Worm (Caenorhabditis elegans) whole organism, L3 larva: ENCODE data around the gene Y49F6C.7.

Experiments
- R02D3.7 ChIP-seq: fragments of 150-350 bp; optimal IDR thresholded peaks from 2 replicates; lab custom pipeline; 2014; ENCODE audit warnings: missing biosample characterization, missing genetic modification characterization
- aly-2 ChIP-seq: fragments of 150-350 bp; optimal IDR thresholded peaks from 2 replicates; lab custom pipeline; 2014; ENCODE audit warnings: missing biosample characterization, missing genetic modification characterization
- ama-1 ChIP-seq: fragments of 150-350 bp; optimal IDR thresholded peaks from 2 replicates; lab custom pipeline; 2018
- ceh-16 ChIP-seq: sonication (generic microtip); optimal IDR thresholded peaks from 2 replicates; lab custom pipeline; 2017; ENCODE audit warnings: missing biosample characterization, missing genetic modification characterization
- ceh-28 ChIP-seq: fragments of 150-350 bp; optimal IDR thresholded peaks from 2 replicates; lab custom pipeline; 2014; ENCODE audit warnings: missing biosample characterization, missing genetic modification reagents, missing genetic modification characterization
- ceh-82 ChIP-seq: fragments of 150-350 bp; optimal IDR thresholded peaks from 2 replicates; lab custom pipeline; 2014; ENCODE audit warnings: missing biosample characterization, missing genetic modification characterization
- ceh-9 ChIP-seq: sonication (generic microtip); optimal IDR thresholded peaks from 2 replicates; lab custom pipeline; 2018; ENCODE audit warnings: missing biosample characterization, missing genetic modification characterization
- daf-12 ChIP-seq: fragments of 150-350 bp; optimal IDR thresholded peaks from 2 replicates; lab custom pipeline; 2014; ENCODE audit warnings: missing biosample characterization, missing genetic modification reagents, missing genetic modification characterization
- egl-5 ChIP-seq: fragments of 150-350 bp; optimal IDR thresholded peaks from 2 replicates; lab custom pipeline; 2017; ENCODE audit warnings: missing biosample characterization, missing genetic modification reagents, missing genetic modification characterization, inconsistent platforms
- elt-2 ChIP-seq: sonication (generic microtip); optimal IDR thresholded peaks from 2 replicates; lab custom pipeline; 2016; ENCODE audit warnings: missing genetic modification reagents, mild to moderate bottlenecking, missing genetic modification characterization, missing compliant biosample characterization
- elt-3 ChIP-seq, 3 experiments: fragments of 150-350 bp in 1 of 3; sonication (generic microtip) in 2 of 3; optimal IDR thresholded peaks; 2 replicates in 2 of 3; 4 replicates in 1 of 3; lab custom pipeline; 2014 to 2017; ENCODE audit warnings: missing biosample characterization in 3 of 3, missing genetic modification characterization in 3 of 3
- eor-1 ChIP-seq, 2 experiments: fragments of 150-350 bp; optimal IDR thresholded peaks; 2 replicates each; lab custom pipeline; 2014 to 2018; ENCODE audit warnings: missing biosample characterization in 2 of 2, missing genetic modification characterization in 2 of 2
- fkh-10 ChIP-seq: sonication (generic microtip); optimal IDR thresholded peaks from 2 replicates; lab custom pipeline; 2017; ENCODE audit warnings: missing biosample characterization, missing genetic modification reagents, missing genetic modification characterization
- fkh-2 ChIP-seq: fragments of 150-350 bp; optimal IDR thresholded peaks from 2 replicates; lab custom pipeline; 2014; ENCODE audit warnings: missing biosample characterization, missing genetic modification reagents, missing genetic modification characterization
- fos-1 ChIP-seq: fragments of 150-350 bp; optimal IDR thresholded peaks from 2 replicates; lab custom pipeline; 2014; ENCODE audit warnings: missing biosample characterization, missing genetic modification characterization
- hmg-11 ChIP-seq: sonication (generic microtip); optimal IDR thresholded peaks from 2 replicates; lab custom pipeline; 2016; ENCODE audit warnings: missing genetic modification characterization, missing compliant biosample characterization
- jun-1 ChIP-seq: fragments of 150-350 bp; optimal IDR thresholded peaks from 2 replicates; lab custom pipeline; 2014; ENCODE audit warnings: missing biosample characterization, missing genetic modification reagents, missing genetic modification characterization
- lin-15B ChIP-seq: fragments of 150-350 bp; optimal IDR thresholded peaks from 2 replicates; lab custom pipeline; 2014; ENCODE audit warnings: missing biosample characterization, missing genetic modification characterization
- lin-39 ChIP-seq: fragments of 150-350 bp; optimal IDR thresholded peaks from 2 replicates; lab custom pipeline; 2018; ENCODE audit warnings: missing biosample characterization, missing genetic modification reagents, missing genetic modification characterization
- lsy-12 ChIP-seq: sonication (generic microtip); optimal IDR thresholded peaks from 2 replicates; lab custom pipeline; 2016; ENCODE audit warnings: mild to moderate bottlenecking, missing genetic modification characterization, missing compliant biosample characterization
- mdl-1 ChIP-seq: fragments of 150-350 bp; optimal IDR thresholded peaks from 2 replicates; lab custom pipeline; 2014; ENCODE audit warnings: missing biosample characterization, missing genetic modification characterization
- mml-1 ChIP-seq: fragments of 150-350 bp; sonication (generic microtip); optimal IDR thresholded peaks from 3 replicates; lab custom pipeline; 2014; ENCODE audit warnings: missing biosample characterization, missing genetic modification characterization
- nfya-1 ChIP-seq: sonication (generic microtip); optimal IDR thresholded peaks from 2 replicates; lab custom pipeline; 2017; ENCODE audit warnings: missing genetic modification characterization, mild to moderate bottlenecking, missing compliant biosample characterization, antibody characterized with exemption, moderate library complexity; ENCODE audit not compliant: insufficient read depth
- nhr-12 ChIP-seq: fragments of 150-350 bp; optimal IDR thresholded peaks from 2 replicates; lab custom pipeline; 2014; ENCODE audit warnings: missing biosample characterization, missing genetic modification characterization
- nhr-23 ChIP-seq: fragments of 150-350 bp; optimal IDR thresholded peaks from 2 replicates; lab custom pipeline; 2014; ENCODE audit warnings: missing biosample characterization, missing genetic modification reagents, missing genetic modification characterization
- nhr-237 ChIP-seq: fragments of 150-350 bp; optimal IDR thresholded peaks from 2 replicates; lab custom pipeline; 2014; ENCODE audit warnings: missing biosample characterization, missing genetic modification characterization
- nhr-25 ChIP-seq: sonication (generic microtip); optimal IDR thresholded peaks from 2 replicates; lab custom pipeline; 2017; ENCODE audit warnings: missing biosample characterization, missing genetic modification characterization
- nhr-28 ChIP-seq: fragments of 150-350 bp; optimal IDR thresholded peaks from 2 replicates; lab custom pipeline; 2014; ENCODE audit warnings: missing biosample characterization, missing genetic modification characterization
- nhr-67 ChIP-seq: fragments of 150-350 bp; optimal IDR thresholded peaks from 2 replicates; lab custom pipeline; 2014; ENCODE audit warnings: missing biosample characterization, missing genetic modification characterization
- nhr-76 ChIP-seq: fragments of 150-350 bp; sonication (generic microtip); optimal IDR thresholded peaks from 5 replicates; lab custom pipeline; 2014; ENCODE audit warnings: missing biosample characterization, missing genetic modification characterization
- pha-4 ChIP-seq: fragments of 150-350 bp; optimal IDR thresholded peaks from 2 replicates; lab custom pipeline; 2014; ENCODE audit warnings: missing biosample characterization, missing genetic modification reagents, missing genetic modification characterization
- pqm-1 ChIP-seq: fragments of 150-350 bp; optimal IDR thresholded peaks from 2 replicates; lab custom pipeline; 2017; ENCODE audit warnings: missing biosample characterization, missing genetic modification characterization, inconsistent platforms
- skn-1 ChIP-seq: fragments of 150-350 bp; optimal IDR thresholded peaks from 2 replicates; lab custom pipeline; 2014; ENCODE audit warnings: missing biosample characterization, missing genetic modification characterization
- tbx-2 ChIP-seq: sonication (generic microtip); optimal IDR thresholded peaks from 2 replicates; lab custom pipeline; 2016; ENCODE audit warnings: mild to moderate bottlenecking, missing genetic modification characterization, missing compliant biosample characterization
- unc-62 ChIP-seq: fragments of 150-350 bp; sonication (generic microtip); optimal IDR thresholded peaks from 4 replicates; lab custom pipeline; 2014; ENCODE audit warnings: missing biosample characterization, missing genetic modification reagents, missing genetic modification characterization
- zag-1 ChIP-seq: fragments of 150-350 bp; optimal IDR thresholded peaks from 2 replicates; lab custom pipeline; 2014; ENCODE audit warnings: missing biosample characterization, missing genetic modification characterization
- ztf-11 ChIP-seq: fragments of 150-350 bp; optimal IDR thresholded peaks from 2 replicates; lab custom pipeline; 2014; ENCODE audit warnings: missing biosample characterization, missing genetic modification characterization
- ztf-4 ChIP-seq: fragments of 150-350 bp; optimal IDR thresholded peaks from 2 replicates; lab custom pipeline; 2014; ENCODE audit warnings: missing biosample characterization, missing genetic modification characterization

Gene Y49F6C.7

DNA sequence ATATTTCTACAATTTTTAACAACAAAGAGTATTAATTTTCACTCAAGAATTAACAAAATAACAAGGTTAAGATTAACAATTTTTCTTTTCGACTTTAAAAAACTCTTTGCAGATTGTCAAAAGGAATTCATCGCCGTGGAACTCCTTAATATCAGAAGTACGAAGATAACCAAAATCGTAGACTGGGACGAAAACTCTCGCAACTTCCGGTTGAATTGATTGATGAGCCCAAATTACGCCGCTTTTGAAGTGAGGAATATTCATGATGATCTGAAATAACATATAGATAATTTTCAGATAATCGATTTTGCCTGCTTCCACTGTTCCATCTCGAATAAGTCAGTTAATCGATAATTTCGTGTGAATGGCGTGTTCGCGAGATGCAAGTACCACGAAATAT lies 24.3 kb downstream of the Y49F6C.7 start, which contains the start of gene F14D2.15:
Gene F14D2.15, minus strand, starts transcription at position 101 of the 400 bp plus-strand sequence.
- TF ChIP-seq nfya-1 (tag; lab: Kevin White, UChicago): no peak
- TF ChIP-seq eor-1 (tag; optimal IDR thresholded peaks at IDR 0.05; lab: Kevin White, UChicago): no peak
- no peak for TF ChIP-seq egl-5 (tag; lab: Kevin White, UChicago)
- no peak for TF ChIP-seq fos-1 (tag; lab: Kevin White, UChicago)
- TF ChIP-seq skn-1 (tag; lab: Kevin White, UChicago): no peak
- TF ChIP-seq aly-2 (tag; lab: Kevin White, UChicago): no peak
- no peak for TF ChIP-seq pqm-1
- TF ChIP-seq fkh-2: no peak
- TF ChIP-seq ceh-9 (tag; lab: Kevin White, UChicago): no peak
- TF ChIP-seq lsy-12 (tag; lab: Kevin White, UChicago): no peak
- no peak for TF ChIP-seq ceh-28 (tag; lab: Kevin White, UChicago)
- TF ChIP-seq lin-15B (tag; lab: Kevin White, UChicago): no peak
- TF ChIP-seq elt-3 (tag; optimal IDR thresholded peaks at IDR 0.05; lab: Kevin White, UChicago): no peak
- no peak for TF ChIP-seq pha-4 (tag; lab: Kevin White, UChicago)
- TF ChIP-seq nhr-237 (tag; lab: Kevin White, UChicago): no peak
- TF ChIP-seq daf-12: no peak
- TF ChIP-seq nhr-25: no peak
- no peak for TF ChIP-seq ceh-16 (tag; lab: Kevin White, UChicago)
- TF ChIP-seq, all 47 proteins: peak for 0

DNA sequence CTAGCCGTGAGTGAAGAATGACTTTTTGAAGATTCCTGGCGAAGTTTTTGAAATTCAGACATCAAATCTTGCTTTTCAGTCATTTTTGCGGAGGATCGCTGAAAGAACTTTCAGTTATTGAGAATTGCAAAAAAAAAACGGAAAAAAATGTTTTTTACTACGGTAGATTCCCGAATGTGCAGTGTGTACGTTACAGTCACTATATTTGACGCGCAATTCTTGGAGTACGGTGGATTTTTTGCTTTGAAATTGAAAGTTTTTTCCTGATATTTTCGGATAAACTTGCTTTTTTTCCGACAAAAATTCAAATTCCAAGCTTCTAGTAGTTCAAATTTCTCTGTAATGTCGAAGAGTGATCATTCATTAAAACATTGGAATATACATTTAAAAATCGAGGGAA lies 26.0 kb downstream of the Y49F6C.7 start, which contains the start of gene F14D2.11:
Gene F14D2.11, minus strand, starts transcription at position 101 of the 400 bp plus-strand sequence.
- no peak for TF ChIP-seq ceh-28 (tag; lab: Kevin White, UChicago)
- TF ChIP-seq lin-15B (tag; lab: Kevin White, UChicago): no peak
- TF ChIP-seq fkh-10: no peak
- TF ChIP-seq nhr-28 (tag; lab: Kevin White, UChicago): no peak
- no peak for TF ChIP-seq nhr-76 (tag; lab: Kevin White, UChicago)
- TF ChIP-seq nhr-25: no peak
- no peak for TF ChIP-seq mml-1 (tag; lab: Kevin White, UChicago)
- TF ChIP-seq ztf-11 (tag; lab: Kevin White, UChicago): no peak
- TF ChIP-seq ama-1 (lab: Kevin White, UChicago): no peak
- no peak for TF ChIP-seq lin-39 (tag; lab: Kevin White, UChicago)
- TF ChIP-seq ceh-9 (tag; lab: Kevin White, UChicago): no peak
- no peak for TF ChIP-seq unc-62 (GFP tag; lab: Kevin White, UChicago)
- TF ChIP-seq pqm-1: no peak
- TF ChIP-seq pha-4 (tag; lab: Kevin White, UChicago): no peak
- TF ChIP-seq jun-1 (tag; lab: Kevin White, UChicago): no peak
- TF ChIP-seq aly-2 (tag; lab: Kevin White, UChicago): no peak
- TF ChIP-seq tbx-2: no peak
- no peak for TF ChIP-seq hmg-11 (tag; lab: Kevin White, UChicago)
- TF ChIP-seq skn-1 (tag; lab: Kevin White, UChicago): no peak
- no peak for TF ChIP-seq daf-12

DNA sequence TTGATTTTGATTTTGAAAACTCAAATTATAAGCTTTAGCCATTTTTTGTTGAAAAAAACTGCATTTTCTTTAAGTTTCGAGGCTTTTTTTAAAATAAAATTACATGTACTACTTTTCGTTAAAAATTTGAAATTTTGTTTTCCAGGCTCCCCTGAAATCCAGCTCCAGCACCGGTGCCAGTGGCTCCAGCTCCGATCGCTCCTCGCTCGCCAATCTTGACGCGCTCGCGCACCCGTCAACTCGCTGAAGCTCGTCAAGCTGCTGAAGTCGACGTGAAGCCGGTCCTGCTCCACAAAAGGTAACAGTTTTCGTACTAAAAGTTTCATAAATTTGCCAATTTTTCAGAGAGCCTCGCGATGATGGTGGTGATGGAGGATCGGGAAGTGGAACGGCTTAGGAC lies 27.2 kb downstream of the Y49F6C.7 start:
- TF ChIP-seq elt-2 (tag; lab: Kevin White, UChicago) (no peak), mdl-1 (tag; lab: Kevin White, UChicago) (no peak), ceh-82 (tag; lab: Kevin White, UChicago) (no peak), nhr-237 (tag; lab: Kevin White, UChicago) (no peak), nhr-25 (no peak), lin-15B (tag; lab: Kevin White, UChicago) (no peak), ama-1 (lab: Kevin White, UChicago) (no peak), daf-12 (no peak), R02D3.7 (no peak), zag-1 (tag; lab: Kevin White, UChicago) (no peak), jun-1 (tag; lab: Kevin White, UChicago) (no peak), nhr-12 (no peak), nhr-23 (tag; lab: Kevin White, UChicago) (no peak), lsy-12 (tag; lab: Kevin White, UChicago) (no peak), nfya-1 (tag; lab: Kevin White, UChicago) (no peak), egl-5 (tag; lab: Kevin White, UChicago) (no peak), nhr-67 (tag; lab: Kevin White, UChicago) (no peak), ztf-4 (tag; lab: Kevin White, UChicago) (no peak), ceh-28 (tag; lab: Kevin White, UChicago) (no peak), ceh-9 (tag; lab: Kevin White, UChicago) (no peak)
- TF ChIP-seq, all 47 proteins: peak for 0
